Fruit fly (Drosophila melanogaster): ENCODE measurements around the gene CG18745.

DNA sequence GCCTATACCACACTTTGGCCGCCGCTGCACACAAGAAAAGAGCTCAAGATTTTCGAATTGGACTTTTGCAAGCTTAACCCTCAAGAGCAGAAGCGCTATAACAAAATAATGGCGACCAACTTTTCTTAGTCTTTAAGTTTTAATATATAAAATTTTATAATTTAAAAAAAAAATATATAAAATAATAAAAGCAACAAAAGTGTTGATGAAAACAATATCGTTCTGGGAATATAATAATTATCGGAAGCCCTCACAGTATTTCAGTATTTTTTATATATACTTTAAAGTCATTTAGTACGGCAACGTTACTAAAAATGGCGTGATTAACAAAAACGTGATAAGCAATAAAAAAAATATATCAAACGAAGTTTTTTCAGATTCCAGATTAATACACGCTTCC is 26.4 kb downstream of the CG18745 start, which contains the start of gene Sp7:
- no peak for TF ChIP-seq psq (optimal IDR thresholded peaks at IDR 0.05)
- TF ChIP-seq usp (GFP tag; optimal IDR thresholded peaks at IDR 0.05) = no peak
- no peak for TF ChIP-seq pan (optimal IDR thresholded peaks at IDR 0.05)
- no peak for TF ChIP-seq CG8478 (optimal IDR thresholded peaks at IDR 0.05)
